Fruit fly (Drosophila melanogaster) whole organism, prepupa: ENCODE data around the gene senju.

Source experiments
- CG11902 ChIP-seq: fragments of 200-800 bp; sonication (Bioruptor generic); optimal IDR thresholded peaks from 3 replicates; lab custom pipeline; 2016; ENCODE audit warnings: missing biosample characterization, missing genetic modification characterization
- CG16779 ChIP-seq: fragments of 200-800 bp; sonication (Bioruptor generic); optimal IDR thresholded peaks from 3 replicates; lab custom pipeline; 2017; ENCODE audit warnings: missing biosample characterization, mild to moderate bottlenecking, missing genetic modification characterization
- CG8319 ChIP-seq: fragments of 200-800 bp; sonication (Bioruptor generic); optimal IDR thresholded peaks from 3 replicates; lab custom pipeline; 2016; ENCODE audit warnings: missing biosample characterization, missing genetic modification characterization
- Gug ChIP-seq: fragments of 200-800 bp; sonication (Bioruptor generic); IDR thresholded peaks from 2 replicates; pipeline ENCODE4 v1.3.6; 2022; ENCODE audit warnings: missing biosample characterization, missing genetic modification characterization
- Lpt ChIP-seq: fragments of 200-800 bp; sonication (Bioruptor generic); optimal IDR thresholded peaks from 3 replicates; lab custom pipeline; 2016; ENCODE audit warnings: missing biosample characterization, missing genetic modification characterization
- Sox15 ChIP-seq: fragments of 200-800 bp; sonication (Bioruptor generic); optimal IDR thresholded peaks from 3 replicates; lab custom pipeline; 2016; ENCODE audit warnings: missing biosample characterization, missing genetic modification characterization
- fd59A ChIP-seq: fragments of 200-800 bp; sonication (Bioruptor generic); optimal IDR thresholded peaks from 2 replicates; lab custom pipeline; 2017; ENCODE audit warnings: missing biosample characterization, mild to moderate bottlenecking, missing genetic modification characterization, missing genetic modification reagents

DNA sequence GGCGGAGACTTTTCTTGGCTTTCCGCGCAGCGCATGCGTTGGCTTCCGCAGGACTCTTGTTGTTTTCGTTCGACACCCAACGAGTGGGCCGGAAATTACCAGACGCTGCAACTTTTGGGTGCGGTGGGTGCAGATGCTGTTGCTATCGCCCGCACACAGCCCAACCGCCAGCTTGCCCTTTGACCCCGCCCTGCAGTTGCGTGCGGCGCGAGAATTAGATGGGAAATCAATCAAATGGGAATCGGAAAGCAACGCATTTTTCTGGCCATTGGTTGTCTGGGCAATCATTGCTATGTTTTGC is 47.2 kb upstream of the senju start:
- TF ChIP-seq Lpt (GFP tag; lab: Kevin White, UChicago) (no peak), fd59A (GFP tag; lab: Kevin White, UChicago) (no peak), CG16779 (tag; lab: Kevin White, UChicago) (no peak), CG11902 (GFP tag; lab: Kevin White, UChicago) (no peak), CG8319 (GFP tag; lab: Kevin White, UChicago) (no peak), Sox15 (no peak), Gug (GFP tag; lab: Robert Waterston, UW) (no peak)
